Worm (Caenorhabditis elegans) whole organism, L2 larva: ENCODE measurements around the gene famp-1.
"Not testable (repeated sequence)": the region's sequence is repeated elsewhere in the genome, so short reads cannot be mapped to it uniquely, and the experiment has no call there.

ENCODE experiments used
- crh-2 ChIP-seq: sonication (generic microtip); optimal IDR thresholded peaks from 2 replicates; lab custom pipeline; 2017; ENCODE audit warnings: missing biosample characterization, missing genetic modification characterization
- nhr-10 ChIP-seq: sonication (generic microtip); optimal IDR thresholded peaks from 2 replicates; lab custom pipeline; 2017; ENCODE audit warnings: missing biosample characterization, missing genetic modification characterization

DNA sequence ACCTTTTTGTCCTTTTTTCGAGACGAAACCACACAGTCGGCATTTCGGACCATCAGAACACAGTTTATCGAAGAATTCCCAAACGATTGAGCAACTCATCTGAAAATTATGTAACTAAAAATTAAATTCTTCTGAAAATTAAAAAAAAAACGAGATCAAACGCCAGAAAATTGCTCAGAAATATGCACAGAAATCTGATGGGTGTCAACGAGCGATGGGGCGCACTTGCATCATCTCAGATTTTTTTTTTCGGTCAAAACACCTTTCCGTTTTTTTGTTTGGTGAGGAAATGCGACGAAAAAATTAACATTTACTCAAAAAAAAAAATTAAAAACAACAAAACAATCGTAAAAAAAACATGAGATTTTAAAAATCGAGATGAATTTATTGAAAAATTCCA is 46.7 kb downstream of the famp-1 start, which contains the start of gene T04C4.3:
- not testable (repeated sequence) for TF ChIP-seq nhr-10, crh-2 (tag; lab: Kevin White, UChicago)
